Worm (Caenorhabditis elegans) whole organism, late embryonic: ENCODE results near the gene srbc-68.

Source experiments
- nhr-11 ChIP-seq: fragments of 150-350 bp; optimal IDR thresholded peaks from 2 replicates; lab custom pipeline; 2014; ENCODE audit warnings: missing biosample characterization, missing genetic modification characterization
- pha-4 ChIP-seq: fragments of 150-350 bp; optimal IDR thresholded peaks from 2 replicates; lab custom pipeline; 2018; ENCODE audit warnings: missing biosample characterization, missing genetic modification reagents, missing genetic modification characterization

DNA sequence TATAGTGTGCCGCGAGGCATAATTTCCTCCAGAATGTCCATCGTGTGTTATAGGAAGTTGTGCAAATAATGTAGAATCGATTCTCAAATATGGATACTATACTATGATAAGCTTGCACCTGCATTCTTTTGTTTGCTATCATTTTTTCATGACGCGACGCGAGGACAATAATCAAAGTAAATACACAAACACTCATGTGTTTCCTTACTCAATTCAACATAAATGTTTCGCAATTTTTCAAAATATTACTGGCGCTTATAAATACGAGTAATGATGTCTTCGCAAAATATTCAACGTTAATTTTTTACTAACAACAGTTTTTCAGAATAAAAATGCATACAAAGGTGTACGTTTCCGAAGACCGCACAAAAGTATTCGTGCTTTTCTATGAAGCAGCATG is 23.2 kb downstream of the srbc-68 start, which contains the start of gene irg-1:
- TF ChIP-seq nhr-11 (tag; lab: Kevin White, UChicago) (no peak), pha-4 (no peak)
